Fruit fly (Drosophila melanogaster) whole organism, embryonic: ENCODE data around the gene SLC5A11.

ENCODE experiments used
- Atf-2 ChIP-seq: fragments of 200-800 bp; sonication (Bioruptor generic); optimal IDR thresholded peaks from 2 replicates; lab custom pipeline; 2016; ENCODE audit warnings: missing biosample characterization, missing genetic modification characterization
- Atf3 ChIP-seq: fragments of 200-800 bp; sonication (Bioruptor generic); optimal IDR thresholded peaks from 3 replicates; lab custom pipeline; 2016; ENCODE audit warnings: missing biosample characterization, missing genetic modification characterization
- CG11247 ChIP-seq: fragments of 200-800 bp; sonication (Bioruptor generic); IDR thresholded peaks from 2 replicates; pipeline ENCODE4 v1.3.6; 2022; ENCODE audit warnings: missing biosample characterization, missing genetic modification characterization
- CG11398 ChIP-seq: fragments of 200-800 bp; sonication (Bioruptor generic); optimal IDR thresholded peaks from 2 replicates; lab custom pipeline; 2016; ENCODE audit warnings: missing biosample characterization, missing genetic modification characterization
- CG12219 ChIP-seq: fragments of 200-800 bp; sonication (Bioruptor generic); optimal IDR thresholded peaks from 3 replicates; lab custom pipeline; 2018; ENCODE audit warnings: missing biosample characterization, mild to moderate bottlenecking, missing genetic modification characterization
- CG14667 ChIP-seq: fragments of 200-800 bp; sonication (Bioruptor generic); IDR thresholded peaks from 2 replicates; pipeline ENCODE4 v1.3.6; 2022; ENCODE audit warnings: missing biosample characterization, missing genetic modification characterization
- CG14965 ChIP-seq: fragments of 200-800 bp; sonication (Bioruptor generic); optimal IDR thresholded peaks from 2 replicates; lab custom pipeline; 2016; ENCODE audit warnings: missing biosample characterization, missing genetic modification characterization, borderline replicate concordance
- CG15011 ChIP-seq: fragments of 200-800 bp; sonication (Bioruptor generic); optimal IDR thresholded peaks from 3 replicates; lab custom pipeline; 2018; ENCODE audit warnings: missing biosample characterization, mild to moderate bottlenecking, missing genetic modification characterization
- CG1647 ChIP-seq: fragments of 200-800 bp; sonication (Bioruptor generic); optimal IDR thresholded peaks from 3 replicates; lab custom pipeline; 2016; ENCODE audit warnings: missing biosample characterization, missing genetic modification characterization
- CG17912 ChIP-seq: fragments of 200-800 bp; sonication (Bioruptor generic); optimal IDR thresholded peaks from 2 replicates; lab custom pipeline; 2018; ENCODE audit warnings: missing biosample characterization, mild to moderate bottlenecking, missing genetic modification characterization
- CG18476 ChIP-seq: fragments of 200-800 bp; sonication (Bioruptor generic); optimal IDR thresholded peaks from 2 replicates; lab custom pipeline; 2016; ENCODE audit warnings: missing biosample characterization, mild to moderate bottlenecking, missing genetic modification characterization
- CG2116 ChIP-seq: fragments of 200-800 bp; sonication (Bioruptor generic); optimal IDR thresholded peaks from 3 replicates; lab custom pipeline; 2018; ENCODE audit warnings: missing biosample characterization, mild to moderate bottlenecking, missing genetic modification characterization
- CG2889 ChIP-seq: fragments of 200-800 bp; sonication (Bioruptor generic); IDR thresholded peaks from 3 replicates; pipeline ENCODE4 v1.3.6; 2022; ENCODE audit warnings: missing biosample characterization, missing genetic modification characterization
- CG4424 ChIP-seq: fragments of 200-800 bp; sonication (Bioruptor generic); optimal IDR thresholded peaks from 3 replicates; lab custom pipeline; 2016; ENCODE audit warnings: missing biosample characterization, missing genetic modification characterization
- CG4854 ChIP-seq: fragments of 200-800 bp; sonication (Bioruptor generic); optimal IDR thresholded peaks from 2 replicates; lab custom pipeline; 2016; ENCODE audit warnings: missing biosample characterization, missing genetic modification characterization, inconsistent platforms
- CG5245 ChIP-seq: fragments of 200-800 bp; sonication (Bioruptor generic); optimal IDR thresholded peaks from 3 replicates; lab custom pipeline; 2016; ENCODE audit warnings: missing biosample characterization, missing genetic modification characterization
- CG8281 ChIP-seq: fragments of 200-800 bp; sonication (Bioruptor generic); optimal IDR thresholded peaks from 2 replicates; lab custom pipeline; 2018; ENCODE audit warnings: missing biosample characterization, mild to moderate bottlenecking, missing genetic modification characterization, moderate library complexity
- CG8944 ChIP-seq: fragments of 200-800 bp; sonication (Bioruptor generic); optimal IDR thresholded peaks from 3 replicates; lab custom pipeline; 2016; ENCODE audit warnings: missing biosample characterization, missing genetic modification characterization
- CG9215 ChIP-seq: fragments of 200-800 bp; sonication (Bioruptor generic); IDR thresholded peaks from 2 replicates; pipeline ENCODE4 v1.3.6; 2022; ENCODE audit warnings: missing biosample characterization, missing genetic modification characterization
- CG9932 ChIP-seq: fragments of 200-800 bp; sonication (Bioruptor generic); IDR thresholded peaks from 2 replicates; pipeline ENCODE4 v1.3.6; 2022; ENCODE audit warnings: missing biosample characterization, missing genetic modification characterization
- Deaf1 ChIP-seq: fragments of 200-800 bp; optimal IDR thresholded peaks from 3 replicates; lab custom pipeline; 2019; ENCODE audit warnings: missing biosample characterization, mild to moderate bottlenecking, missing genetic modification characterization, moderate library complexity
- H2.0 ChIP-seq: fragments of 200-800 bp; sonication (Bioruptor generic); IDR thresholded peaks from 2 replicates; pipeline ENCODE4 v1.3.6; 2022; ENCODE audit warnings: missing biosample characterization, missing genetic modification characterization
- HLH4C ChIP-seq: fragments of 200-800 bp; sonication (Bioruptor generic); IDR thresholded peaks from 3 replicates; pipeline ENCODE4 v1.3.6; 2022; ENCODE audit warnings: missing biosample characterization, missing genetic modification characterization; ENCODE audit not compliant: partially characterized antibody
- Med ChIP-seq: fragments of 200-800 bp; sonication (Bioruptor generic); peaks from one replicate; lab custom pipeline; 2016; ENCODE audit warnings: missing biosample characterization, missing genetic modification characterization, mild to moderate bottlenecking, inconsistent platforms, moderate library complexity
- Nf-YC ChIP-seq: fragments of 200-800 bp; optimal IDR thresholded peaks from 3 replicates; lab custom pipeline; 2019; ENCODE audit warnings: missing biosample characterization, mild to moderate bottlenecking, missing genetic modification characterization, moderate library complexity
- Opbp ChIP-seq: fragments of 200-800 bp; sonication (Bioruptor generic); IDR thresholded peaks from 3 replicates; pipeline ENCODE4 v1.3.6; 2022; ENCODE audit warnings: missing biosample characterization, missing genetic modification characterization; ENCODE audit not compliant: partially characterized antibody
- Six4 ChIP-seq: fragments of 200-800 bp; sonication (Bioruptor generic); optimal IDR thresholded peaks from 2 replicates; lab custom pipeline; 2016; ENCODE audit warnings: missing biosample characterization, missing genetic modification characterization
- Xbp1 ChIP-seq: fragments of 200-800 bp; sonication (Bioruptor generic); optimal IDR thresholded peaks from 3 replicates; lab custom pipeline; 2016; ENCODE audit warnings: missing biosample characterization, mild to moderate bottlenecking, missing genetic modification characterization
- ase ChIP-seq: fragments of 200-800 bp; sonication (Bioruptor generic); IDR thresholded peaks from 3 replicates; pipeline ENCODE4 v1.3.6; 2022; ENCODE audit warnings: missing biosample characterization, missing genetic modification characterization
- crp ChIP-seq, 2 experiments: fragments of 200-800 bp; sonication (Bioruptor generic); optimal IDR thresholded peaks; 2 replicates in 1 of 2; 3 replicates in 1 of 2; lab custom pipeline; 2017; ENCODE audit warnings: missing biosample characterization in 2 of 2, missing genetic modification characterization in 2 of 2, mild to moderate bottlenecking in 1 of 2, moderate library complexity in 1 of 2
- cwo ChIP-seq: fragments of 200-800 bp; sonication (Bioruptor generic); optimal IDR thresholded peaks from 3 replicates; lab custom pipeline; 2017; ENCODE audit warnings: missing biosample characterization, missing genetic modification characterization, mild to moderate bottlenecking, moderate library complexity, missing genetic modification reagents
- dysf ChIP-seq: fragments of 200-800 bp; sonication (Bioruptor generic); IDR thresholded peaks from 3 replicates; pipeline ENCODE4 v1.3.6; 2022; ENCODE audit warnings: missing biosample characterization, missing genetic modification characterization
- fd64A ChIP-seq: fragments of 200-800 bp; sonication (Bioruptor generic); optimal IDR thresholded peaks from 3 replicates; lab custom pipeline; 2018; ENCODE audit warnings: missing biosample characterization, mild to moderate bottlenecking, missing genetic modification characterization
- gcm2 ChIP-seq: fragments of 200-800 bp; sonication (Bioruptor generic); optimal IDR thresholded peaks from 2 replicates; lab custom pipeline; 2016; ENCODE audit warnings: missing biosample characterization, missing genetic modification characterization
- gt ChIP-seq: fragments of 200-800 bp; sonication (Bioruptor generic); IDR thresholded peaks from 2 replicates; pipeline ENCODE4 v1.3.6; 2022; ENCODE audit warnings: missing biosample characterization, missing genetic modification characterization
- hb ChIP-seq: fragments of 200-800 bp; sonication (Bioruptor generic); IDR thresholded peaks from 3 replicates; pipeline ENCODE4 v1.3.6; 2022; ENCODE audit warnings: missing biosample characterization, missing genetic modification characterization; ENCODE audit not compliant: partially characterized antibody
- hth ChIP-seq: fragments of >200 bp; optimal IDR thresholded peaks from 2 replicates; lab custom pipeline; 2017; ENCODE audit warnings: inconsistent platforms
- ind ChIP-seq: fragments of 200-800 bp; sonication (Bioruptor generic); optimal IDR thresholded peaks from 3 replicates; lab custom pipeline; 2016; ENCODE audit warnings: missing biosample characterization, missing genetic modification characterization
- inv ChIP-seq: fragments of 200-800 bp; sonication (Bioruptor generic); IDR thresholded peaks from 2 replicates; pipeline ENCODE4 v1.3.6; 2022; ENCODE audit warnings: missing biosample characterization, missing genetic modification characterization; ENCODE audit not compliant: partially characterized antibody
- jigr1 ChIP-seq: fragments of 200-800 bp; sonication (Bioruptor generic); IDR thresholded peaks from 3 replicates; pipeline ENCODE4 v1.3.6; 2022; ENCODE audit warnings: missing biosample characterization, missing genetic modification characterization
- ken ChIP-seq: fragments of 200-800 bp; sonication (Bioruptor generic); IDR thresholded peaks from 3 replicates; pipeline ENCODE4 v1.3.6; 2022; ENCODE audit warnings: missing biosample characterization, missing genetic modification characterization
- kni ChIP-seq: fragments of 200-800 bp; sonication (Bioruptor generic); optimal IDR thresholded peaks from 3 replicates; lab custom pipeline; 2017; ENCODE audit warnings: mild to moderate bottlenecking, missing biosample characterization, missing genetic modification reagents, missing genetic modification characterization
- lmd ChIP-seq: fragments of 200-800 bp; sonication (Bioruptor generic); IDR thresholded peaks from 2 replicates; pipeline ENCODE4 v1.3.6; 2022; ENCODE audit warnings: missing biosample characterization, missing genetic modification characterization
- mld ChIP-seq: fragments of 200-800 bp; sonication (Bioruptor generic); IDR thresholded peaks from 3 replicates; pipeline ENCODE4 v1.3.6; 2022; ENCODE audit warnings: missing biosample characterization, missing genetic modification characterization; ENCODE audit not compliant: partially characterized antibody
- prd ChIP-seq, 3 experiments: fragments of >200 bp in 2 of 3; fragments of 200-800 bp in 1 of 3; sonication (Bioruptor generic) in 1 of 3; optimal IDR thresholded peaks in 2 of 3; IDR thresholded peaks in 1 of 3; 2 replicates in 2 of 3; 3 replicates in 1 of 3; pipeline versions ENCODE4 v1.3.6 to Lab custom; 2017 to 2022; ENCODE audit warnings: missing biosample characterization in 1 of 3, missing genetic modification characterization in 1 of 3
- pum ChIP-seq: fragments of 200-800 bp; sonication (Bioruptor generic); optimal IDR thresholded peaks from 2 replicates; lab custom pipeline; 2016; ENCODE audit warnings: missing biosample characterization, missing genetic modification characterization
- sna ChIP-seq: fragments of 200-800 bp; sonication (Bioruptor generic); IDR thresholded peaks from 2 replicates; pipeline ENCODE4 v1.3.6; 2022; ENCODE audit warnings: missing biosample characterization, missing genetic modification characterization; ENCODE audit not compliant: partially characterized antibody
- twi ChIP-seq: fragments of 200-800 bp; optimal IDR thresholded peaks from 2 replicates; lab custom pipeline; 2019; ENCODE audit warnings: missing biosample characterization, mild to moderate bottlenecking, missing genetic modification characterization, moderate library complexity
- zen ChIP-seq: fragments of 200-800 bp; sonication (Bioruptor generic); optimal IDR thresholded peaks from 3 replicates; lab custom pipeline; 2018; ENCODE audit warnings: missing biosample characterization, mild to moderate bottlenecking, missing genetic modification characterization, moderate library complexity
- zf30C ChIP-seq: fragments of 200-800 bp; sonication (Bioruptor generic); optimal IDR thresholded peaks from 3 replicates; lab custom pipeline; 2018; ENCODE audit warnings: missing biosample characterization, mild to moderate bottlenecking, missing genetic modification characterization

Gene SLC5A11

DNA sequence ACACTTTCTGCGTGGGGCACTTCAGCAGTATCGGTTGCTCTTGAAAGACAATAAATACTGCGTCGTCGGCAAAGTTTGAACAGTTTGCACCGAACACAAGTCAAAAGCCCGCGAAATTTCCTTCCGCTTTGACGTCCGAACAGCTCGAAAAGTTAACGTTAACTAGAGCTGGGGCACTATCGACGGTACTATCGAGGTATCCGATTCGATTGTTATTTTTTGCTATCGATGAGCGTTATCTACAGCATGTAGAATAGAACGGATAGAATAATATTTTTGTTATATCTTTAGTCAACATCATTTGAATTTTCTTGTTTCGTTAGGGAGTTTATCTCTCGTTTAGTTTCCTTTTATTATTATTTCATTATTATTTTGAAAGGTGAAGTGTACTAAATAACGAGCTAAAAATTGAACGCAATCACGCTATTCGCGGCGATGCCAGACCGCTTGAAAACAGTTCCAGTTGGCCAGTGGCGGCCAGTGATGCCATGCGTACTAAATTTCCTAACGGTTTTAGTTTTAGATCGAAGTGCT, 34.8 kb upstream of the SLC5A11 start, which contains the start of gene Pvr (continued):
- TF ChIP-seq CG12219, result no peak
- no peak for TF ChIP-seq CG4424 (GFP tag; lab: Kevin White, UChicago)
- no peak for TF ChIP-seq crp (GFP tag; optimal IDR thresholded peaks at IDR 0.05; lab: Kevin White, UChicago)
- peak; percentile 94 for TF ChIP-seq inv (GFP tag; lab: Robert Waterston, UW)
- TF ChIP-seq gt (GFP tag; lab: Robert Waterston, UW), result no peak
- no peak for TF ChIP-seq zen (tag; lab: Kevin White, UChicago)
- no peak for TF ChIP-seq CG9215 (GFP tag; lab: Robert Waterston, UW)
- peak; percentile 36 for TF ChIP-seq CG18476 (GFP tag; lab: Kevin White, UChicago)
- TF ChIP-seq mld (GFP tag; lab: Robert Waterston, UW), result peak; percentile 82
- no peak for TF ChIP-seq Atf-2 (GFP tag; lab: Kevin White, UChicago)
- peak; percentile 92 for TF ChIP-seq Opbp (GFP tag; lab: Robert Waterston, UW)
- no peak for TF ChIP-seq Deaf1 (tag; lab: Kevin White, UChicago)
- no peak for TF ChIP-seq fd64A (GFP tag; lab: Kevin White, UChicago)
- no peak for TF ChIP-seq hth (lab: Kevin White, UChicago)
- no peak for TF ChIP-seq CG5245 (GFP tag; lab: Kevin White, UChicago)
- TF ChIP-seq Atf3 (GFP tag; lab: Kevin White, UChicago), result no peak
- TF ChIP-seq CG17912, result no peak
- TF ChIP-seq Med, result peak; percentile 86
- 0 out of 3 replicates have a peak, but pooled peaks have one; percentile 8 for TF ChIP-seq ken (GFP tag; lab: Robert Waterston, UW)
- no peak for TF ChIP-seq dysf (GFP tag; lab: Robert Waterston, UW)
- TF ChIP-seq CG9932 (GFP tag; lab: Robert Waterston, UW), result no peak; the same call in 1 of the 2 replicates
- peak; percentile 97 for TF ChIP-seq HLH4C (GFP tag; lab: Robert Waterston, UW)
- no peak for TF ChIP-seq CG2889 (GFP tag; lab: Robert Waterston, UW)
- no peak for TF ChIP-seq Nf-YC (tag; lab: Kevin White, UChicago)
- TF ChIP-seq H2.0 (GFP tag; lab: Robert Waterston, UW), result no peak
- TF ChIP-seq jigr1 (GFP tag; lab: Robert Waterston, UW), result no peak
- no peak for TF ChIP-seq gcm2
- TF ChIP-seq ase, result no peak
- TF ChIP-seq cwo (GFP tag; lab: Kevin White, UChicago), result no peak
- no peak for TF ChIP-seq lmd
- TF ChIP-seq zf30C (GFP tag; lab: Kevin White, UChicago), result no peak
- no peak for TF ChIP-seq pum (GFP tag; lab: Kevin White, UChicago)
- TF ChIP-seq hb (GFP tag; lab: Robert Waterston, UW), result peak; percentile 89
- no peak for TF ChIP-seq CG11247
- no peak for TF ChIP-seq CG14667 (GFP tag; lab: Robert Waterston, UW)
- no peak for TF ChIP-seq CG1647 (GFP tag; lab: Kevin White, UChicago)
- TF ChIP-seq CG8281, result no peak
- no peak for TF ChIP-seq CG4854
- TF ChIP-seq sna (GFP tag; lab: Robert Waterston, UW), result peak; percentile 96
- no peak for TF ChIP-seq ind (GFP tag; lab: Kevin White, UChicago)
- peak; percentile 23 for TF ChIP-seq Xbp1
- TF ChIP-seq Six4 (GFP tag; lab: Kevin White, UChicago), result no peak
- TF ChIP-seq prd (optimal IDR thresholded peaks at IDR 0.05; lab: Kevin White, UChicago), result no peak
- TF ChIP-seq prd (GFP tag; IDR thresholded peaks at IDR 0.05; lab: Robert Waterston, UW), result no peak
- peak; percentile 69 for TF ChIP-seq CG2116 (GFP tag; lab: Kevin White, UChicago)
- TF ChIP-seq CG8944 (GFP tag; lab: Kevin White, UChicago), result no peak
- TF ChIP-seq CG11398 (GFP tag; lab: Kevin White, UChicago), result no peak
- no peak for TF ChIP-seq CG14965 (GFP tag; lab: Kevin White, UChicago)
- no peak for TF ChIP-seq kni (GFP tag; lab: Kevin White, UChicago)
- no peak for TF ChIP-seq CG15011 (GFP tag; lab: Kevin White, UChicago)
- no peak for TF ChIP-seq twi (tag; lab: Kevin White, UChicago)
